Fruit fly (Drosophila melanogaster) whole organism, embryonic: Measurements from ENCODE around the gene Gclm.

ENCODE experiments used
- CG10267 ChIP-seq: fragments of 200-800 bp; sonication (Bioruptor generic); optimal IDR thresholded peaks from 2 replicates; lab custom pipeline; 2018; ENCODE audit warnings: missing biosample characterization, mild to moderate bottlenecking, missing genetic modification characterization, moderate library complexity
- CG10979 ChIP-seq: fragments of 200-800 bp; sonication (Bioruptor generic); optimal IDR thresholded peaks from 2 replicates; lab custom pipeline; 2018; ENCODE audit warnings: missing biosample characterization, mild to moderate bottlenecking, missing genetic modification characterization, moderate library complexity
- CG11456 ChIP-seq: fragments of 200-800 bp; sonication (Bioruptor generic); IDR thresholded peaks from 3 replicates; pipeline ENCODE4 v1.3.6; 2022; ENCODE audit warnings: missing biosample characterization, missing genetic modification characterization
- CG13287 ChIP-seq: fragments of 200-800 bp; sonication (Bioruptor generic); IDR thresholded peaks from 2 replicates; pipeline ENCODE4 v1.3.6; 2022; ENCODE audit warnings: missing biosample characterization, missing genetic modification characterization; ENCODE audit not compliant: partially characterized antibody
- CG14014 ChIP-seq: fragments of 200-800 bp; sonication (Bioruptor generic); IDR thresholded peaks from 2 replicates; pipeline ENCODE4 v1.3.6; 2022; ENCODE audit warnings: missing biosample characterization, missing genetic modification characterization
- CG1529 ChIP-seq: fragments of 200-800 bp; sonication (Bioruptor generic); optimal IDR thresholded peaks from 3 replicates; lab custom pipeline; 2018; ENCODE audit warnings: missing biosample characterization, missing genetic modification characterization
- CG15479 ChIP-seq: fragments of 200-800 bp; sonication (Bioruptor generic); optimal IDR thresholded peaks from 3 replicates; lab custom pipeline; 2019; ENCODE audit warnings: missing biosample characterization, mild to moderate bottlenecking, missing genetic modification characterization, moderate library complexity
- CG15696 ChIP-seq: fragments of 200-800 bp; sonication (Bioruptor generic); optimal IDR thresholded peaks from 2 replicates; lab custom pipeline; 2019; ENCODE audit warnings: missing biosample characterization, mild to moderate bottlenecking, missing genetic modification characterization, moderate library complexity
- CG17802 ChIP-seq: fragments of 200-800 bp; sonication (Bioruptor generic); optimal IDR thresholded peaks from 2 replicates; lab custom pipeline; 2018; ENCODE audit warnings: missing biosample characterization, mild to moderate bottlenecking, missing genetic modification characterization, moderate library complexity
- CG17829 ChIP-seq: fragments of 200-800 bp; optimal IDR thresholded peaks from 2 replicates; lab custom pipeline; 2019; ENCODE audit warnings: missing biosample characterization, mild to moderate bottlenecking, missing genetic modification characterization, moderate library complexity
- CG17912 ChIP-seq: fragments of 200-800 bp; sonication (Bioruptor generic); optimal IDR thresholded peaks from 2 replicates; lab custom pipeline; 2018; ENCODE audit warnings: missing biosample characterization, mild to moderate bottlenecking, missing genetic modification characterization
- CG30020 ChIP-seq: fragments of 200-800 bp; optimal IDR thresholded peaks from 2 replicates; lab custom pipeline; 2019; ENCODE audit warnings: missing biosample characterization, mild to moderate bottlenecking, missing genetic modification characterization, moderate library complexity
- CG3065 ChIP-seq: fragments of 200-800 bp; sonication (Bioruptor generic); optimal IDR thresholded peaks from 2 replicates; lab custom pipeline; 2016; ENCODE audit warnings: missing biosample characterization, missing genetic modification characterization
- CG3163 ChIP-seq: fragments of 200-800 bp; sonication (Bioruptor generic); optimal IDR thresholded peaks from 3 replicates; lab custom pipeline; 2016; ENCODE audit warnings: missing biosample characterization, missing genetic modification characterization
- CG34224 ChIP-seq: fragments of 200-800 bp; sonication (Bioruptor generic); IDR thresholded peaks from 3 replicates; pipeline ENCODE4 v1.3.6; 2022; ENCODE audit warnings: missing biosample characterization, missing genetic modification characterization; ENCODE audit not compliant: partially characterized antibody
- CG4854 ChIP-seq: fragments of 200-800 bp; sonication (Bioruptor generic); optimal IDR thresholded peaks from 2 replicates; lab custom pipeline; 2016; ENCODE audit warnings: missing biosample characterization, missing genetic modification characterization, inconsistent platforms
- CG6791 ChIP-seq: fragments of 200-800 bp; sonication (Bioruptor generic); IDR thresholded peaks from 3 replicates; pipeline ENCODE4 v1.3.6; 2022; ENCODE audit warnings: missing biosample characterization, missing genetic modification characterization; ENCODE audit not compliant: partially characterized antibody
- CG8089 ChIP-seq: fragments of 200-800 bp; sonication (Bioruptor generic); optimal IDR thresholded peaks from 3 replicates; lab custom pipeline; 2016; ENCODE audit warnings: missing biosample characterization, missing genetic modification characterization
- CG8359 ChIP-seq: fragments of 200-800 bp; sonication (Bioruptor generic); optimal IDR thresholded peaks from 2 replicates; lab custom pipeline; 2017; ENCODE audit warnings: missing biosample characterization, mild to moderate bottlenecking, missing genetic modification characterization, borderline replicate concordance
- CG8388 ChIP-seq: fragments of 200-800 bp; sonication (Bioruptor generic); optimal IDR thresholded peaks from 2 replicates; lab custom pipeline; 2019; ENCODE audit warnings: missing biosample characterization, mild to moderate bottlenecking, missing genetic modification characterization, moderate library complexity
- CG8478 ChIP-seq: fragments of >200 bp; optimal IDR thresholded peaks from 2 replicates; lab custom pipeline; 2018
- D19A ChIP-seq: fragments of 200-800 bp; optimal IDR thresholded peaks from 3 replicates; lab custom pipeline; 2019; ENCODE audit warnings: missing biosample characterization, mild to moderate bottlenecking, missing genetic modification characterization, moderate library complexity
- Dbx ChIP-seq: fragments of 200-800 bp; sonication (Bioruptor generic); IDR thresholded peaks from 3 replicates; pipeline ENCODE4 v1.3.6; 2022; ENCODE audit warnings: missing biosample characterization, missing genetic modification characterization
- Dref ChIP-seq: fragments of 200-800 bp; sonication (Bioruptor generic); IDR thresholded peaks from 2 replicates; pipeline ENCODE4 v1.3.6; 2022; ENCODE audit warnings: missing biosample characterization, missing genetic modification characterization
- H2.0 ChIP-seq: fragments of 200-800 bp; sonication (Bioruptor generic); IDR thresholded peaks from 2 replicates; pipeline ENCODE4 v1.3.6; 2022; ENCODE audit warnings: missing biosample characterization, missing genetic modification characterization
- HmgD ChIP-seq: fragments of 200-800 bp; sonication (Bioruptor generic); optimal IDR thresholded peaks from 3 replicates; lab custom pipeline; 2016; ENCODE audit warnings: missing biosample characterization, missing genetic modification characterization
- Hmr ChIP-seq: fragments of 200-800 bp; sonication (Bioruptor generic); optimal IDR thresholded peaks from 3 replicates; lab custom pipeline; 2017; ENCODE audit warnings: mild to moderate bottlenecking, missing biosample characterization, missing genetic modification reagents, missing genetic modification characterization
- Kr ChIP-seq: fragments of 200-800 bp; sonication (Bioruptor generic); optimal IDR thresholded peaks from 2 replicates; lab custom pipeline; 2017; ENCODE audit warnings: missing biosample characterization, mild to moderate bottlenecking, missing genetic modification characterization
- MBD-R2 ChIP-seq: fragments of 200-800 bp; sonication (Bioruptor generic); IDR thresholded peaks from 2 replicates; pipeline ENCODE4 v1.3.6; 2022; ENCODE audit warnings: missing biosample characterization, missing genetic modification characterization
- NFAT ChIP-seq: fragments of 200-800 bp; sonication (Bioruptor generic); IDR thresholded peaks from 2 replicates; pipeline ENCODE4 v1.3.6; 2022; ENCODE audit warnings: missing biosample characterization, missing genetic modification characterization
- NfI ChIP-seq: fragments of 200-800 bp; sonication (Bioruptor generic); optimal IDR thresholded peaks from 3 replicates; lab custom pipeline; 2018; ENCODE audit warnings: missing biosample characterization, mild to moderate bottlenecking, missing genetic modification characterization, moderate library complexity
- PHDP ChIP-seq: fragments of 200-800 bp; sonication (Bioruptor generic); optimal IDR thresholded peaks from 3 replicates; lab custom pipeline; 2018; ENCODE audit warnings: missing biosample characterization, mild to moderate bottlenecking, missing genetic modification characterization, moderate library complexity
- Rfx ChIP-seq: fragments of 200-800 bp; sonication (Bioruptor generic); IDR thresholded peaks from 2 replicates; pipeline ENCODE4 v1.3.6; 2022; ENCODE audit warnings: missing biosample characterization, missing genetic modification characterization
- Side ChIP-seq: fragments of 200-800 bp; sonication (Bioruptor generic); optimal IDR thresholded peaks from 2 replicates; lab custom pipeline; 2016; ENCODE audit warnings: missing biosample characterization, missing genetic modification characterization
- az2 ChIP-seq: fragments of 200-800 bp; sonication (Bioruptor generic); optimal IDR thresholded peaks from 3 replicates; lab custom pipeline; 2016; ENCODE audit warnings: missing biosample characterization, missing genetic modification characterization
- cas ChIP-seq: fragments of 200-800 bp; sonication (Bioruptor generic); IDR thresholded peaks from 2 replicates; pipeline ENCODE4 v1.3.6; 2022; ENCODE audit warnings: missing biosample characterization, missing genetic modification characterization
- danr ChIP-seq: fragments of 200-800 bp; sonication (Bioruptor generic); IDR thresholded peaks from 2 replicates; pipeline ENCODE4 v1.3.6; 2022; ENCODE audit warnings: missing biosample characterization, missing genetic modification characterization
- fu2 ChIP-seq: fragments of 200-800 bp; sonication (Bioruptor generic); optimal IDR thresholded peaks from 2 replicates; lab custom pipeline; 2016; ENCODE audit warnings: missing biosample characterization, missing genetic modification characterization
- hbn ChIP-seq: fragments of 200-800 bp; sonication (Bioruptor generic); IDR thresholded peaks from 2 replicates; pipeline ENCODE4 v1.3.6; 2022; ENCODE audit warnings: missing biosample characterization, missing genetic modification characterization; ENCODE audit not compliant: partially characterized antibody
- pita ChIP-seq: fragments of 200-800 bp; sonication (Bioruptor generic); optimal IDR thresholded peaks from 2 replicates; lab custom pipeline; 2017; ENCODE audit warnings: missing biosample characterization, mild to moderate bottlenecking, missing genetic modification characterization
- salm ChIP-seq: fragments of 200-800 bp; sonication (Bioruptor generic); optimal IDR thresholded peaks from 2 replicates; lab custom pipeline; 2018; ENCODE audit warnings: missing biosample characterization, mild to moderate bottlenecking, missing genetic modification characterization
- sens ChIP-seq: fragments of 200-800 bp; sonication (Bioruptor generic); peaks from one replicate; lab custom pipeline; 2016; ENCODE audit warnings: missing biosample characterization, missing genetic modification characterization
- sr ChIP-seq: fragments of 200-800 bp; sonication (Bioruptor generic); IDR thresholded peaks from 3 replicates; pipeline ENCODE4 v1.3.6; 2022; ENCODE audit warnings: missing biosample characterization, missing genetic modification characterization
- sug ChIP-seq: fragments of 200-800 bp; optimal IDR thresholded peaks from 2 replicates; lab custom pipeline; 2019; ENCODE audit warnings: missing biosample characterization, mild to moderate bottlenecking, missing genetic modification characterization, moderate library complexity
- toy ChIP-seq: fragments of 200-800 bp; sonication (Bioruptor generic); IDR thresholded peaks from 2 replicates; pipeline ENCODE4 v1.3.6; 2022; ENCODE audit warnings: missing biosample characterization, missing genetic modification characterization
- trem ChIP-seq: fragments of 200-800 bp; optimal IDR thresholded peaks from 3 replicates; lab custom pipeline; 2019; ENCODE audit warnings: missing biosample characterization, mild to moderate bottlenecking, missing genetic modification characterization, moderate library complexity
- wdn ChIP-seq: fragments of 200-800 bp; sonication (Bioruptor generic); IDR thresholded peaks from 2 replicates; pipeline ENCODE4 v1.3.6; 2022; ENCODE audit warnings: missing biosample characterization, missing genetic modification characterization
- zen ChIP-seq: fragments of 200-800 bp; sonication (Bioruptor generic); optimal IDR thresholded peaks from 3 replicates; lab custom pipeline; 2018; ENCODE audit warnings: missing biosample characterization, mild to moderate bottlenecking, missing genetic modification characterization, moderate library complexity
- zen2 ChIP-seq: fragments of 200-800 bp; sonication (Bioruptor generic); IDR thresholded peaks from 3 replicates; pipeline ENCODE4 v1.3.6; 2022; ENCODE audit warnings: missing biosample characterization, missing genetic modification characterization; ENCODE audit not compliant: partially characterized antibody
- zfh1 ChIP-seq: fragments of 200-800 bp; sonication (Bioruptor generic); IDR thresholded peaks from 3 replicates; pipeline ENCODE4 v1.3.6; 2022; ENCODE audit warnings: missing biosample characterization, missing genetic modification characterization

Gclm gene

dm6 chr3R:22639239-22639858 lies 47.0 kb downstream of the Gclm start, which contains the start of the genes loco and wake (continued):
- peak; percentile 7 for TF ChIP-seq Side (GFP tag; lab: Kevin White, UChicago)
- TF ChIP-seq CG8089 (GFP tag; lab: Kevin White, UChicago): no peak
- TF ChIP-seq zen (tag; lab: Kevin White, UChicago): peak; percentile 55
- peak; percentile 64 for TF ChIP-seq HmgD (GFP tag; lab: Kevin White, UChicago)
- TF ChIP-seq sr (GFP tag; lab: Robert Waterston, UW): no peak
- TF ChIP-seq sens: peak; percentile 17
- peak; percentile 83 for TF ChIP-seq Hmr (GFP tag; lab: Kevin White, UChicago)
- no peak for TF ChIP-seq toy (GFP tag; lab: Robert Waterston, UW)
- TF ChIP-seq sug (tag; lab: Kevin White, UChicago): peak; percentile 2
- TF ChIP-seq NfI: no peak
- TF ChIP-seq hbn (GFP tag; lab: Robert Waterston, UW): peak; percentile 94
- peak; percentile 33 for TF ChIP-seq CG17829 (tag; lab: Kevin White, UChicago)
- no peak for TF ChIP-seq CG17912 (GFP tag; lab: Kevin White, UChicago)
- TF ChIP-seq trem (tag; lab: Kevin White, UChicago): peak; percentile 79
- peak; percentile 71 for TF ChIP-seq Dref (GFP tag; lab: Robert Waterston, UW)
- peak; percentile 88 for TF ChIP-seq CG15479 (GFP tag; lab: Kevin White, UChicago)
- TF ChIP-seq CG8388 (GFP tag; lab: Kevin White, UChicago): no peak
- TF ChIP-seq wdn: no peak
- TF ChIP-seq CG34224 (GFP tag; lab: Robert Waterston, UW): peak; percentile 88
- TF ChIP-seq CG8359 (GFP tag; lab: Kevin White, UChicago): peak; percentile 14
- no peak for TF ChIP-seq zfh1
- peak; percentile 5 for TF ChIP-seq az2 (GFP tag; lab: Kevin White, UChicago)
- TF ChIP-seq Rfx (GFP tag; lab: Robert Waterston, UW): 0 out of 2 replicates have a peak, but pooled peaks have one; percentile 35
- TF ChIP-seq cas (GFP tag; lab: Robert Waterston, UW): no peak
- no peak for TF ChIP-seq Kr (GFP tag; lab: Kevin White, UChicago)
- TF ChIP-seq D19A (tag; lab: Kevin White, UChicago): no peak
- TF ChIP-seq pita: no peak
- TF ChIP-seq Dbx: no peak
- no peak for TF ChIP-seq CG17802 (tag; lab: Kevin White, UChicago)
- TF ChIP-seq CG10267: peak; percentile 67
- TF ChIP-seq CG3065 (GFP tag; lab: Kevin White, UChicago): no peak
- no peak for TF ChIP-seq H2.0
- TF ChIP-seq zen2 (GFP tag; lab: Robert Waterston, UW): peak; percentile 89
- TF ChIP-seq CG11456: no peak
- TF ChIP-seq fu2: no peak
- no peak for TF ChIP-seq CG14014
- TF ChIP-seq MBD-R2 (GFP tag; lab: Robert Waterston, UW): peak; percentile 42
- TF ChIP-seq CG4854 (GFP tag; lab: Kevin White, UChicago): no peak
- TF ChIP-seq CG13287 (GFP tag; lab: Robert Waterston, UW): peak; percentile 96
- TF ChIP-seq CG8478 (lab: Kevin White, UChicago): peak; percentile 12
- peak; percentile 13 for TF ChIP-seq CG15696 (tag; lab: Kevin White, UChicago)
- TF ChIP-seq CG1529 (GFP tag; lab: Kevin White, UChicago): no peak
- peak; percentile 4 for TF ChIP-seq CG3163 (GFP tag; lab: Kevin White, UChicago)
- no peak for TF ChIP-seq CG10979
- peak; percentile 32 for TF ChIP-seq CG30020
- TF ChIP-seq danr (GFP tag; lab: Robert Waterston, UW): no peak
- no peak for TF ChIP-seq PHDP (tag; lab: Kevin White, UChicago)
- peak; percentile 75; the same call in 2 of the 3 replicates for TF ChIP-seq CG6791 (GFP tag; lab: Robert Waterston, UW)
- TF ChIP-seq NFAT (GFP tag; lab: Robert Waterston, UW): peak; percentile 3; the same call in 1 of the 2 replicates
- no peak for TF ChIP-seq salm (tag; lab: Kevin White, UChicago)
